Worm (Caenorhabditis elegans) whole organism, mixed stage, embryonic: ENCODE data around the gene clec-183.

Experiments
- lin-13 ChIP-seq: fragments of 150-350 bp; optimal IDR thresholded peaks from 2 replicates; lab custom pipeline; 2014; ENCODE audit warnings: missing biosample characterization, missing genetic modification characterization
- snpc-4 ChIP-seq: fragments of 150-350 bp; optimal IDR thresholded peaks from 2 replicates; lab custom pipeline; 2014; ENCODE audit warnings: missing biosample characterization, missing genetic modification characterization

DNA sequence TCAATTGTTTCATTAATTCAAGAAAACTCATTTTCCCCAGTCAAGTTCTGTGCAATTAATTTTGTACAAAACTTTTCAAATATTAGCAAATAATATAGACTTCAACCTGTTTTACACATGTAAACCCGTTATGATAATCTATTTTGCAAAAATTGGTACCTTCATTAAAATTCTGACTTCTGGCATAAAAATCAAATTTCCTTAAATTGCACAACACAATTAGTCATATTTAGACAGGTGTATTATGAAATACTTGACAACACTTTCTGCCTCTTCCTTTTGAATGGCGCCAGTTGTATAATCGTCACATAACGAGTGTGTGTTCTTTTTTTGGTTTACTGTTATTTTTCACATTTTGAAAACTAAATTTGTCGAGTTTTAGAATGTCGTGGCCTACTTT is 43.3 kb downstream of the clec-183 start, which contains the start of gene fbxc-58:
- no peak for TF ChIP-seq lin-13 (tag; lab: Kevin White, UChicago)
- TF ChIP-seq snpc-4 (tag; lab: Kevin White, UChicago): no peak
